Fruit fly (Drosophila melanogaster) ovary, adult (tissue): ENCODE results near the gene Sf3b1.

ENCODE experiments used
- CG17801 ChIP-seq: fragments of 200-800 bp; optimal IDR thresholded peaks from 2 replicates; lab custom pipeline; 2019; ENCODE audit warnings: missing biosample characterization, mild to moderate bottlenecking, missing genetic modification characterization, moderate library complexity; ENCODE audit not compliant: partially characterized antibody

Sf3b1 gene

DNA sequence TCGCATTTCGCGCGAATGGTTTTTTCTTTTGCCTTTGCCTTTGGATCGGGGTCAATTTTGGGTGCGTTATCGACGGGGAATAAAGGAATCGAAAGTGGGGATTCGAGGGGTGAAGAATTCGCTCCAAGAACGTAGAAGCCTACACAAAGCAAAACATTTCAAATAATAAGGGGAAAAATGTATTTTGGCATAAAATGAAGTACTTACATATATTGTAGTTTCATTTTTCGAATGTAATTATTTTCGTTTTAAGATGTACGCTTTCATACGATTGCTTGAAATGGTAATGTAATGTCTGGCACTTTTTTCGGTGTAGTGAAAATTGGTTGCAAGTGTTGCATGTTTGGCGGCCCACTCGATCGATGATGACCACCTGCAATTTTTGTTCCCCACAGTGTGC is 46.9 kb downstream of the Sf3b1 start:
- no peak for TF ChIP-seq CG17801 (GFP tag; lab: Kevin White, UChicago)

DNA sequence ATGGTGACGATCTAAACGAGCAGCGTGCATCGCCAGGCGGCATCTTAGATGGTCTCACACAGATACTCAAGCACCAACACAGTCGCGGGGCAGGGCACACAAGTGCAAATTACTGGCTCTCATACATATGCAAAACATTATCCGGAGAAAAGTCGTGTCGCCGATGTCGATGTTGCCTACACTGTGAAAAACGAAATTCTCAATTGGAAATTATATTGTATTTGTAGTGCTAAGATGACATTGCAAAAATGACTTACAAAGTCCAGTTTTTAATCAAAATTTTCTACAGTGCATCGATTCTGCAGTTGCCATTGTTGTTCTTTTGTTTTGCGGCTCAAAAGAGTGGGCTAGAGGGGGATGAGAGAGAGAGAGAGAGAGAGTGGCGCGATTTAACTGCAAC is 51.6 kb downstream of the Sf3b1 start:
- no peak for TF ChIP-seq CG17801 (GFP tag; lab: Kevin White, UChicago)

- TF ChIP-seq CG17801 (GFP tag; lab: Kevin White, UChicago), result no peak
Measured at dm6 chr2L:621101-621500, 53.0 kb downstream of the Sf3b1 start, which contains the start of gene lectin-21Cb. Gene lectin-21Cb (minus strand): TSS chr2L:621201.
